Worm (Caenorhabditis elegans): Measurements from ENCODE around the gene F40G9.5.

F40G9.5 gene

ce11 chrIII:191803-192202, 10.7 kb downstream of the F40G9.5 start, which contains the start of gene sec-20:
TSS of gene sec-20 (plus strand) at chrIII:192103.
- TF ChIP-seq ahr-1 (tag; optimal IDR thresholded peaks at IDR 0.05) (no peak), ceh-22 (tag; optimal IDR thresholded peaks at IDR 0.05) (no peak), pax-1 (tag; optimal IDR thresholded peaks at IDR 0.05) (no peak), K09A11.1 (tag; optimal IDR thresholded peaks at IDR 0.05; ENCODE audit: insufficient read depth) (no peak), mec-3 (tag; optimal IDR thresholded peaks at IDR 0.05; ENCODE audit: borderline replicate concordance) (no peak), ceh-14 (tag; optimal IDR thresholded peaks at IDR 0.05) (no peak), sdc-2 (tag; optimal IDR thresholded peaks at IDR 0.05) (no peak), pha-2 (tag; optimal IDR thresholded peaks at IDR 0.05) (no peak), nhr-232 (tag; optimal IDR thresholded peaks at IDR 0.05) (no peak), pqm-1 (tag; optimal IDR thresholded peaks at IDR 0.05) (no peak), tbx-2 (tag; optimal IDR thresholded peaks at IDR 0.05) (no peak), unc-3 (GFP tag; conservative IDR thresholded peaks at IDR 0.05) (no peak), unc-3 (tag; optimal IDR thresholded peaks at IDR 0.05) (no peak), hlh-13 (GFP tag; optimal IDR thresholded peaks at IDR 0.05) (no peak), ceh-18 (tag; optimal IDR thresholded peaks at IDR 0.05) (no peak), ceh-45 (GFP tag; IDR thresholded peaks at IDR 0.05) (no peak)

DNA sequence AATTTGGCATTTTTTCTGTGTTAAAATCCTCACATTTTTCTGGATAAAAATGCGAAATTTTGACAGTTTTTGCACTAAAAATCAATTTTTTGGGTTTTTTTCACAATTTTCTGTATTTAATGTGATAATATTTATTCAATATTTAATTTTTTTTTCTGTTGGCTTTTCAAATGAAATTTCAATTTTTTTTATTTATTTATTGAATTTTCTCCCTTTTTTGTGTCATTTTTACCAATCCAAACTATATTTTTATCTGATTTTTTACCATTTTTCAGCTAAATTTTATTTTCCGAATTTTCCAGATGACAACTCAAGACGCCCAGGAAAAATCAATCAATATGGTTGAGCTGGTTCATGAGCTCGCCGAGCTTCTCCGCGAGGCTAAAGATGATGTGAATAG, 13.1 kb downstream of the F40G9.5 start, which contains the start of gene F40G9.17:
TSS of gene F40G9.17 (plus strand) at position 301 of the 400 bp plus-strand sequence.
- TF ChIP-seq ets-4 (tag; optimal IDR thresholded peaks at IDR 0.05) (no peak), nhr-232 (tag; optimal IDR thresholded peaks at IDR 0.05) (no peak), mec-3 (tag; optimal IDR thresholded peaks at IDR 0.05; ENCODE audit: borderline replicate concordance) (no peak), pha-2 (tag; optimal IDR thresholded peaks at IDR 0.05) (no peak), hlh-6 (tag; optimal IDR thresholded peaks at IDR 0.05) (no peak), hlh-30 (tag; optimal IDR thresholded peaks at IDR 0.05; ENCODE audit: insufficient read depth) (no peak), ceh-19 (GFP tag; optimal IDR thresholded peaks at IDR 0.05) (no peak), sox-4 (tag; optimal IDR thresholded peaks at IDR 0.05) (no peak), tbx-7 (tag; optimal IDR thresholded peaks at IDR 0.05) (no peak), ceh-6 (GFP tag; optimal IDR thresholded peaks at IDR 0.05) (no peak), K09A11.1 (tag; optimal IDR thresholded peaks at IDR 0.05; ENCODE audit: insufficient read depth) (no peak), pqm-1 (tag; optimal IDR thresholded peaks at IDR 0.05) (no peak), nfya-1 (tag; optimal IDR thresholded peaks at IDR 0.05) (no peak), ceh-18 (tag; optimal IDR thresholded peaks at IDR 0.05) (no peak), ceh-34 (tag; optimal IDR thresholded peaks at IDR 0.05) (no peak), eyg-1 (tag; optimal IDR thresholded peaks at IDR 0.05) (no peak), pros-1 (tag; optimal IDR thresholded peaks at IDR 0.05) (no peak), C08G9.2 (tag; optimal IDR thresholded peaks at IDR 0.05) (no peak)

- no peak for TF ChIP-seq unc-3 (GFP tag; conservative IDR thresholded peaks at IDR 0.05)
- TF ChIP-seq unc-3 (tag; optimal IDR thresholded peaks at IDR 0.05): no peak
- peak; percentile 69 for TF ChIP-seq ceh-48 (tag; optimal IDR thresholded peaks at IDR 0.05)
These were observed 22.9 kb downstream of the F40G9.5 start for ce11 chrIII:203953-204352.

DNA sequence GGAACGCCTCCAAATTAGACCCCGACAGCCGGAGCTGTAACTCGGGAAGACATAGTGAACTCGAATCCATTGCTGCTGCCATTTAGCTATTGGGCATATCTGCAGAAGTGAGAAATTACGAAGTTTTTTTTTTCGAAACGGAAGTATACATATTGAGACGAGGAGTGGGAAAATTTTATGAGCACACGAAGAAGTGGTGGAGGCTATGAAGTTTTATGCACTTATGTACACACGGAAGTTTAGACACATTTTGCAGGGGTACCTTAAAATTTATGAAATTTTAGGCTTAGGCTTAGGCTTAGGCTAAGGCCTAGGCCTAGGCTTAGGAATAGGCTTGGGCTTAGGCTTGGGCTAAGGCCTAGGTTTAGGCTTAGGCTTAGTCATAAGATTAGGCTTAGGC, 26.0 kb downstream of the F40G9.5 start, which contains the start of gene W10C4.1:
TSS of gene W10C4.1 (minus strand) at position 101 of the 400 bp plus-strand sequence.
- TF ChIP-seq madf-2 (tag; optimal IDR thresholded peaks at IDR 0.05) (no peak), zip-5 (tag; optimal IDR thresholded peaks at IDR 0.05) (no peak), ceh-2 (tag; optimal IDR thresholded peaks at IDR 0.05) (no peak), C08G9.2 (tag; optimal IDR thresholded peaks at IDR 0.05) (no peak), nhr-11 (tag; optimal IDR thresholded peaks at IDR 0.05) (no peak), T23F11.4 (GFP tag; optimal IDR thresholded peaks at IDR 0.05) (no peak), odd-2 (tag; optimal IDR thresholded peaks at IDR 0.05) (no peak), mec-3 (tag; optimal IDR thresholded peaks at IDR 0.05; ENCODE audit: borderline replicate concordance) (no peak)
